Fruit fly (Drosophila melanogaster) whole organism, embryonic: Measurements from ENCODE around the gene dsf.

Source experiments
- B-H2 ChIP-seq: fragments of 200-800 bp; sonication (Bioruptor generic); optimal IDR thresholded peaks from 2 replicates; lab custom pipeline; 2018; ENCODE audit warnings: missing biosample characterization, mild to moderate bottlenecking, missing genetic modification characterization
- Bteb2 ChIP-seq: fragments of 200-800 bp; sonication (Bioruptor generic); optimal IDR thresholded peaks from 2 replicates; lab custom pipeline; 2016; ENCODE audit warnings: missing biosample characterization, missing genetic modification characterization
- CG11504 ChIP-seq: fragments of 200-800 bp; sonication (Bioruptor generic); optimal IDR thresholded peaks from 3 replicates; lab custom pipeline; 2019; ENCODE audit warnings: missing biosample characterization, mild to moderate bottlenecking, missing genetic modification characterization, moderate library complexity
- CG11723 ChIP-seq: fragments of 200-800 bp; sonication (Bioruptor generic); optimal IDR thresholded peaks from 2 replicates; lab custom pipeline; 2017; ENCODE audit warnings: missing biosample characterization, mild to moderate bottlenecking, missing genetic modification characterization
- CG12219 ChIP-seq: fragments of 200-800 bp; sonication (Bioruptor generic); optimal IDR thresholded peaks from 3 replicates; lab custom pipeline; 2018; ENCODE audit warnings: missing biosample characterization, mild to moderate bottlenecking, missing genetic modification characterization
- CG12942 ChIP-seq: fragments of 200-800 bp; sonication (Bioruptor generic); optimal IDR thresholded peaks from 3 replicates; lab custom pipeline; 2016; ENCODE audit warnings: missing biosample characterization, missing genetic modification characterization
- CG15514 ChIP-seq: fragments of 200-800 bp; sonication (Bioruptor generic); optimal IDR thresholded peaks from 3 replicates; lab custom pipeline; 2017; ENCODE audit warnings: missing biosample characterization, missing genetic modification characterization, mild to moderate bottlenecking, moderate library complexity, missing genetic modification reagents
- CG1647 ChIP-seq: fragments of 200-800 bp; sonication (Bioruptor generic); optimal IDR thresholded peaks from 3 replicates; lab custom pipeline; 2016; ENCODE audit warnings: missing biosample characterization, missing genetic modification characterization
- CG17186 ChIP-seq: fragments of 200-800 bp; sonication (Bioruptor generic); optimal IDR thresholded peaks from 3 replicates; lab custom pipeline; 2017; ENCODE audit warnings: missing biosample characterization, missing genetic modification reagents, missing genetic modification characterization
- CG17829 ChIP-seq: fragments of 200-800 bp; optimal IDR thresholded peaks from 2 replicates; lab custom pipeline; 2019; ENCODE audit warnings: missing biosample characterization, mild to moderate bottlenecking, missing genetic modification characterization, moderate library complexity
- CG18262 ChIP-seq: fragments of 200-800 bp; optimal IDR thresholded peaks from 3 replicates; lab custom pipeline; 2019; ENCODE audit warnings: missing biosample characterization, mild to moderate bottlenecking, missing genetic modification characterization, moderate library complexity
- CG18619 ChIP-seq: fragments of 200-800 bp; sonication (Bioruptor generic); optimal IDR thresholded peaks from 3 replicates; lab custom pipeline; 2017; ENCODE audit warnings: missing biosample characterization, mild to moderate bottlenecking, missing genetic modification characterization
- CG2875 ChIP-seq: fragments of 200-800 bp; sonication (Bioruptor generic); optimal IDR thresholded peaks from 2 replicates; lab custom pipeline; 2017; ENCODE audit warnings: missing biosample characterization, mild to moderate bottlenecking, missing genetic modification characterization, missing genetic modification reagents
- CG43689 ChIP-seq: fragments of 200-800 bp; sonication (Bioruptor generic); IDR thresholded peaks from 2 replicates; pipeline ENCODE4 v1.3.6; 2022; ENCODE audit warnings: missing biosample characterization, missing genetic modification characterization
- CG4707 ChIP-seq: fragments of 200-800 bp; sonication (Bioruptor generic); optimal IDR thresholded peaks from 2 replicates; lab custom pipeline; 2018; ENCODE audit warnings: missing biosample characterization, mild to moderate bottlenecking, missing genetic modification characterization, moderate library complexity
- CG5180 ChIP-seq: fragments of 200-800 bp; sonication (Bioruptor generic); optimal IDR thresholded peaks from 3 replicates; lab custom pipeline; 2017; ENCODE audit warnings: missing biosample characterization, missing genetic modification characterization, mild to moderate bottlenecking, moderate library complexity, missing genetic modification reagents
- CG6654 ChIP-seq: fragments of 200-800 bp; sonication (Bioruptor generic); optimal IDR thresholded peaks from 2 replicates; lab custom pipeline; 2017; ENCODE audit warnings: missing biosample characterization, mild to moderate bottlenecking, missing genetic modification characterization
- CG6689 ChIP-seq: fragments of 200-800 bp; sonication (Bioruptor generic); IDR thresholded peaks from 2 replicates; pipeline ENCODE4 v1.3.6; 2022; ENCODE audit warnings: missing biosample characterization, missing genetic modification characterization
- CG7556 ChIP-seq: fragments of 200-800 bp; sonication (Bioruptor generic); optimal IDR thresholded peaks from 2 replicates; lab custom pipeline; 2017; ENCODE audit warnings: missing biosample characterization, mild to moderate bottlenecking, missing genetic modification characterization
- CG7786 ChIP-seq: fragments of 200-800 bp; sonication (Bioruptor generic); optimal IDR thresholded peaks from 2 replicates; lab custom pipeline; 2016; ENCODE audit warnings: missing biosample characterization, missing genetic modification characterization
- CG8924 ChIP-seq: fragments of 200-800 bp; optimal IDR thresholded peaks from 3 replicates; lab custom pipeline; 2019; ENCODE audit warnings: missing biosample characterization, mild to moderate bottlenecking, missing genetic modification characterization, moderate library complexity
- Dbx ChIP-seq: fragments of 200-800 bp; sonication (Bioruptor generic); IDR thresholded peaks from 3 replicates; pipeline ENCODE4 v1.3.6; 2022; ENCODE audit warnings: missing biosample characterization, missing genetic modification characterization
- Dek ChIP-seq: fragments of 200-800 bp; sonication (Bioruptor generic); optimal IDR thresholded peaks from 3 replicates; lab custom pipeline; 2019; ENCODE audit warnings: missing biosample characterization, mild to moderate bottlenecking, missing genetic modification characterization, moderate library complexity
- Dref ChIP-seq: fragments of 200-800 bp; sonication (Bioruptor generic); IDR thresholded peaks from 2 replicates; pipeline ENCODE4 v1.3.6; 2022; ENCODE audit warnings: missing biosample characterization, missing genetic modification characterization
- Eip74EF ChIP-seq, 2 experiments: fragments of 200-800 bp in 1 of 2; fragments of >200 bp in 1 of 2; sonication (Bioruptor generic) in 1 of 2; optimal IDR thresholded peaks; 2 replicates each; lab custom pipeline; 2017 to 2019; ENCODE audit warnings: missing biosample characterization in 2 of 2, missing genetic modification characterization in 2 of 2, mild to moderate bottlenecking in 1 of 2, moderate library complexity in 1 of 2
- Hr39 ChIP-seq: fragments of >200 bp; optimal IDR thresholded peaks from 2 replicates; lab custom pipeline; 2017
- Jarid2 ChIP-seq: fragments of 200-800 bp; sonication (Bioruptor generic); optimal IDR thresholded peaks from 3 replicates; lab custom pipeline; 2017; ENCODE audit warnings: mild to moderate bottlenecking, missing biosample characterization, missing genetic modification reagents, missing genetic modification characterization
- Med ChIP-seq: fragments of 200-800 bp; sonication (Bioruptor generic); peaks from one replicate; lab custom pipeline; 2016; ENCODE audit warnings: missing biosample characterization, missing genetic modification characterization, mild to moderate bottlenecking, inconsistent platforms, moderate library complexity
- Nf-YB ChIP-seq: fragments of 200-800 bp; sonication (Bioruptor generic); optimal IDR thresholded peaks from 3 replicates; lab custom pipeline; 2019; ENCODE audit warnings: missing biosample characterization, mild to moderate bottlenecking, missing genetic modification characterization, moderate library complexity
- NfI ChIP-seq: fragments of 200-800 bp; sonication (Bioruptor generic); optimal IDR thresholded peaks from 3 replicates; lab custom pipeline; 2018; ENCODE audit warnings: missing biosample characterization, mild to moderate bottlenecking, missing genetic modification characterization, moderate library complexity
- Pdp1 ChIP-seq, 2 experiments: fragments of 200-800 bp; sonication (Bioruptor generic); optimal IDR thresholded peaks; 3 replicates each; lab custom pipeline; 2016; ENCODE audit warnings: missing biosample characterization in 2 of 2, missing genetic modification characterization in 2 of 2, mild to moderate bottlenecking in 1 of 2, moderate library complexity in 1 of 2
- Six4 ChIP-seq: fragments of 200-800 bp; sonication (Bioruptor generic); optimal IDR thresholded peaks from 2 replicates; lab custom pipeline; 2016; ENCODE audit warnings: missing biosample characterization, missing genetic modification characterization
- Spps ChIP-seq: fragments of 200-800 bp; sonication (Bioruptor generic); optimal IDR thresholded peaks from 2 replicates; lab custom pipeline; 2018; ENCODE audit warnings: missing biosample characterization, mild to moderate bottlenecking, missing genetic modification characterization
- Sry-δ ChIP-seq: fragments of 200-800 bp; sonication (Bioruptor generic); optimal IDR thresholded peaks from 2 replicates; lab custom pipeline; 2016; ENCODE audit warnings: missing biosample characterization, missing genetic modification characterization
- ab ChIP-seq: fragments of 200-800 bp; sonication (Bioruptor generic); optimal IDR thresholded peaks from 2 replicates; lab custom pipeline; 2016; ENCODE audit warnings: missing biosample characterization, missing genetic modification characterization
- bcd ChIP-seq: fragments of 200-800 bp; sonication (Bioruptor generic); optimal IDR thresholded peaks from 2 replicates; lab custom pipeline; 2017; ENCODE audit warnings: missing biosample characterization, mild to moderate bottlenecking, missing genetic modification characterization
- bigmax ChIP-seq: fragments of 200-800 bp; sonication (Bioruptor generic); optimal IDR thresholded peaks from 2 replicates; lab custom pipeline; 2018; ENCODE audit warnings: missing biosample characterization, mild to moderate bottlenecking, missing genetic modification characterization
- grau ChIP-seq: fragments of 200-800 bp; optimal IDR thresholded peaks from 3 replicates; lab custom pipeline; 2019; ENCODE audit warnings: missing biosample characterization, mild to moderate bottlenecking, missing genetic modification characterization, moderate library complexity
- hkb ChIP-seq, 2 experiments: fragments of 200-800 bp in 1 of 2; fragments of >200 bp in 1 of 2; sonication (Bioruptor generic) in 1 of 2; IDR thresholded peaks in 1 of 2; optimal IDR thresholded peaks in 1 of 2; 2 replicates each; pipeline versions ENCODE4 v1.3.6 to Lab custom; 2017 to 2022; ENCODE audit warnings: missing biosample characterization in 1 of 2, missing genetic modification characterization in 1 of 2
- kni ChIP-seq: fragments of 200-800 bp; sonication (Bioruptor generic); optimal IDR thresholded peaks from 3 replicates; lab custom pipeline; 2017; ENCODE audit warnings: mild to moderate bottlenecking, missing biosample characterization, missing genetic modification reagents, missing genetic modification characterization
- lmd ChIP-seq: fragments of 200-800 bp; sonication (Bioruptor generic); IDR thresholded peaks from 2 replicates; pipeline ENCODE4 v1.3.6; 2022; ENCODE audit warnings: missing biosample characterization, missing genetic modification characterization
- lov ChIP-seq, 2 experiments: fragments of 200-800 bp in 1 of 2; fragments of >200 bp in 1 of 2; sonication (Bioruptor generic) in 1 of 2; IDR thresholded peaks in 1 of 2; optimal IDR thresholded peaks in 1 of 2; 2 replicates in 1 of 2; 3 replicates in 1 of 2; pipeline versions ENCODE4 v1.3.6 to Lab custom; 2017 to 2022; ENCODE audit warnings: missing biosample characterization in 1 of 2, missing genetic modification characterization in 1 of 2
- nau ChIP-seq: fragments of 200-800 bp; sonication (Bioruptor generic); optimal IDR thresholded peaks from 3 replicates; lab custom pipeline; 2017; ENCODE audit warnings: missing biosample characterization, mild to moderate bottlenecking, missing genetic modification characterization, missing genetic modification reagents
- sd ChIP-seq: fragments of 200-800 bp; sonication (Bioruptor generic); optimal IDR thresholded peaks from 3 replicates; lab custom pipeline; 2018; ENCODE audit warnings: missing biosample characterization, mild to moderate bottlenecking, missing genetic modification characterization, moderate library complexity
- seq ChIP-seq: fragments of 200-800 bp; sonication (Bioruptor generic); IDR thresholded peaks from 2 replicates; pipeline ENCODE4 v1.3.6; 2022; ENCODE audit warnings: missing biosample characterization, missing genetic modification characterization
- slbo ChIP-seq: fragments of 200-800 bp; sonication (Bioruptor generic); IDR thresholded peaks from 2 replicates; pipeline ENCODE4 v1.3.6; 2022; ENCODE audit warnings: missing biosample characterization, missing genetic modification characterization
- ttk ChIP-seq: fragments of 200-800 bp; sonication (Bioruptor generic); IDR thresholded peaks from 2 replicates; pipeline ENCODE4 v2.1.2; 2022; ENCODE audit warnings: missing biosample characterization, missing genetic modification characterization
- tup ChIP-seq: fragments of 200-800 bp; sonication (Bioruptor generic); optimal IDR thresholded peaks from 2 replicates; lab custom pipeline; 2016; ENCODE audit warnings: missing biosample characterization, mild to moderate bottlenecking, missing genetic modification characterization, moderate library complexity
- zf30C ChIP-seq: fragments of 200-800 bp; sonication (Bioruptor generic); optimal IDR thresholded peaks from 3 replicates; lab custom pipeline; 2018; ENCODE audit warnings: missing biosample characterization, mild to moderate bottlenecking, missing genetic modification characterization

dsf gene

DNA sequence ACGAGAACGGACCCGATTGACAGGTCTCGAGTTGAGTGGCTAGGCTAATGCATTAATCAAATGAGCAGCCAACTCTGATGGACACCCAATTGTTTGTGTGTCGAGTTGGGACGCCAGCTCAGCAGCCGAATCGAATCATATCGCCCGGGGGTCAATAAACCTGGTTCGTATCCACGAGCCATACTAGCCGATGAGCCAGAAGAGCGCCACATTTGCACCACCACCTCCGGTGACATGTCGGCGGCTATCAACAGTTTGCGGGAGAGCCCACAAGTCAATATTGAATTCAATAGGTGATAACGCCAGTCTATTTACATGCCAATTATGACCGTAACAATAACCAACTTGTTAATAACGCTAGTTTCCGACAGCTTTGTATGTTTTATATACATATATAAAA is 48.4 kb downstream of the dsf start (continued):
- TF ChIP-seq Pdp1 (GFP tag; optimal IDR thresholded peaks at IDR 0.05; lab: Kevin White, UChicago) = peak in 1 of 2 experiments; percentile 4
- peak; percentile 65 for TF ChIP-seq CG4707 (GFP tag; lab: Kevin White, UChicago)
- no peak for TF ChIP-seq Dref
- no peak for TF ChIP-seq Hr39 (lab: Kevin White, UChicago)
- TF ChIP-seq CG5180 = peak; percentile 62
- TF ChIP-seq CG15514 (GFP tag; lab: Kevin White, UChicago) = peak; percentile 66
- TF ChIP-seq lmd (GFP tag; lab: Robert Waterston, UW) = no peak
- no peak for TF ChIP-seq ab
- peak; percentile 56 for TF ChIP-seq tup (GFP tag; lab: Kevin White, UChicago)
- peak; percentile 26; the same call in 1 of the 2 replicates for TF ChIP-seq slbo (GFP tag; lab: Robert Waterston, UW)
- TF ChIP-seq ttk = peak; percentile 7; the same call in 1 of the 2 replicates
- peak; percentile 58 for TF ChIP-seq CG7556 (GFP tag; lab: Kevin White, UChicago)
- peak; percentile 42 for TF ChIP-seq Dek (tag; lab: Kevin White, UChicago)
- peak; percentile 73 for TF ChIP-seq seq
- peak; percentile 91 for TF ChIP-seq Med
- TF ChIP-seq grau (tag; lab: Kevin White, UChicago) = peak; percentile 30
- peak; percentile 82 for TF ChIP-seq kni (GFP tag; lab: Kevin White, UChicago)
- TF ChIP-seq Nf-YB (GFP tag; lab: Kevin White, UChicago) = peak; percentile 31
- peak; percentile 65 for TF ChIP-seq CG11723 (GFP tag; lab: Kevin White, UChicago)
- peak; percentile 35 for TF ChIP-seq CG11504 (tag; lab: Kevin White, UChicago)
- no peak for TF ChIP-seq Sry-δ (GFP tag; lab: Kevin White, UChicago)
- no peak for TF ChIP-seq lov (optimal IDR thresholded peaks at IDR 0.05; lab: Kevin White, UChicago)
- peak; percentile 50; the same call in 1 of the 3 replicates for TF ChIP-seq lov (GFP tag; IDR thresholded peaks at IDR 0.05; lab: Robert Waterston, UW)
- no peak for TF ChIP-seq CG1647 (GFP tag; lab: Kevin White, UChicago)
- TF ChIP-seq CG6654 (GFP tag; lab: Kevin White, UChicago) = no peak
- no peak for TF ChIP-seq Bteb2 (GFP tag; lab: Kevin White, UChicago)
- TF ChIP-seq CG7786 (GFP tag; lab: Kevin White, UChicago) = peak; percentile 0
- TF ChIP-seq CG17186 (GFP tag; lab: Kevin White, UChicago) = no peak
- TF ChIP-seq Dbx (GFP tag; lab: Robert Waterston, UW) = peak; percentile 49; the same call in 1 of the 3 replicates
- TF ChIP-seq CG8924 (tag; lab: Kevin White, UChicago) = peak; percentile 59
- peak; percentile 11 for TF ChIP-seq bigmax (GFP tag; lab: Kevin White, UChicago)
- TF ChIP-seq CG17829 (tag; lab: Kevin White, UChicago) = no peak
- 0 out of 2 replicates have a peak, but pooled peaks have one; percentile 15 for TF ChIP-seq CG43689
- peak; percentile 55 for TF ChIP-seq Jarid2 (GFP tag; lab: Kevin White, UChicago)
- peak; percentile 6 for TF ChIP-seq Spps (tag; lab: Kevin White, UChicago)
- no peak for TF ChIP-seq hkb (optimal IDR thresholded peaks at IDR 0.05; lab: Kevin White, UChicago)
- TF ChIP-seq hkb (GFP tag; IDR thresholded peaks at IDR 0.05; lab: Robert Waterston, UW) = peak; percentile 75
- TF ChIP-seq CG12219 (GFP tag; lab: Kevin White, UChicago) = peak; percentile 34
- TF ChIP-seq zf30C (GFP tag; lab: Kevin White, UChicago) = no peak
- TF ChIP-seq CG12942 = peak; percentile 28
- TF ChIP-seq Eip74EF (GFP tag; optimal IDR thresholded peaks at IDR 0.05; lab: Kevin White, UChicago) = peak in 1 of 2 experiments; percentile 27
- peak; percentile 69 for TF ChIP-seq CG18619
- TF ChIP-seq sd (tag; lab: Kevin White, UChicago) = peak; percentile 42
- TF ChIP-seq Six4 (GFP tag; lab: Kevin White, UChicago) = no peak
- TF ChIP-seq NfI = peak; percentile 45
- peak; percentile 73 for TF ChIP-seq nau (GFP tag; lab: Kevin White, UChicago)
- peak; percentile 49 for TF ChIP-seq bcd
- peak; percentile 38 for TF ChIP-seq CG18262
- peak; percentile 61 for TF ChIP-seq CG2875 (GFP tag; lab: Kevin White, UChicago)
- TF ChIP-seq B-H2 = peak; percentile 71
- TF ChIP-seq CG6689 = peak; percentile 33; the same call in 1 of the 2 replicates
